Fruit fly (Drosophila melanogaster): ENCODE data around the gene CanA-14F.

Gene CanA-14F

DNA sequence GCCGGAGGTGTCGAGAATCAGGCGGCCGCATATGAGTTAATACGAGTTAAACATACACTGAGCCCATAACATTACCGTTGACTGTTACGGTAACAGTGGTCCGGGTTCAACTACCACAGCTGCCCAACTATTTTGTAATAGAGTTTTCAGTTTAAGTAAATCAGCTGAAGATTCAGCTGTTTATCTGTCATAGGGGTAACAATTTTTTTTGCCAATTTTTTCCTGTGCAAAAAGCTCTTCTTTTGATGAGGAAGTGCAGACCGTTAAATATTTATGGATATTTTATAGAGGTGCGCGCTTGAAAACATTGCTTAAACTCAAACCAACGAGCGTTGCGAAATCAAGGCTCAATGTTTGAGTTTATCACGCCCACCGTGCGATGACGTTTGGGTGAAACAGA is 5.3 kb downstream of the CanA-14F start (continued):
- TF ChIP-seq CG14710 (tag; optimal IDR thresholded peaks at IDR 0.05), result no peak
- TF ChIP-seq CkIIα-i1 (GFP tag; IDR thresholded peaks at IDR 0.05), result no peak
- TF ChIP-seq tx (GFP tag; optimal IDR thresholded peaks at IDR 0.05), result no peak
- TF ChIP-seq Atf3 (GFP tag; optimal IDR thresholded peaks at IDR 0.05), result no peak
- peak; percentile 29 for TF ChIP-seq CG11504 (tag; optimal IDR thresholded peaks at IDR 0.05)
- peak; percentile 19; the same call in 1 of the 2 replicates for TF ChIP-seq Rfx (GFP tag; IDR thresholded peaks at IDR 0.05)
- no peak for TF ChIP-seq Pdp1 (GFP tag; optimal IDR thresholded peaks at IDR 0.05)
- TF ChIP-seq ro (GFP tag; IDR thresholded peaks at IDR 0.05), result no peak
- TF ChIP-seq sens (GFP tag), result peak; percentile 64
- TF ChIP-seq Bteb2 (GFP tag; optimal IDR thresholded peaks at IDR 0.05), result no peak
- TF ChIP-seq yki (optimal IDR thresholded peaks at IDR 0.05), result no peak
- no peak for TF ChIP-seq fu2 (GFP tag; optimal IDR thresholded peaks at IDR 0.05)
- TF ChIP-seq grau (tag; optimal IDR thresholded peaks at IDR 0.05), result peak; percentile 30
- TF ChIP-seq CG8089 (GFP tag; optimal IDR thresholded peaks at IDR 0.05), result no peak
- TF ChIP-seq esg (GFP tag; conservative IDR thresholded peaks at IDR 0.05), result no peak
- TF ChIP-seq E2f1 (GFP tag; IDR thresholded peaks at IDR 0.05), result no peak
- TF ChIP-seq wdn (GFP tag; IDR thresholded peaks at IDR 0.05), result no peak
- no peak for TF ChIP-seq Camta (GFP tag; optimal IDR thresholded peaks at IDR 0.05)
- no peak for TF ChIP-seq dan (GFP tag; IDR thresholded peaks at IDR 0.05)
- no peak for TF ChIP-seq CG14667 (GFP tag; IDR thresholded peaks at IDR 0.05)
- TF ChIP-seq maf-S (GFP tag; optimal IDR thresholded peaks at IDR 0.05), result no peak
- no peak for TF ChIP-seq Dp (GFP tag; optimal IDR thresholded peaks at IDR 0.05)
- no peak for TF ChIP-seq bigmax (GFP tag; optimal IDR thresholded peaks at IDR 0.05)
- peak; percentile 39 for TF ChIP-seq zfh2 (GFP tag; optimal IDR thresholded peaks at IDR 0.05)
- TF ChIP-seq CG10321 (GFP tag; IDR thresholded peaks at IDR 0.05), result no peak
- TF ChIP-seq CG7745 (tag; optimal IDR thresholded peaks at IDR 0.05), result no peak
- TF ChIP-seq row (GFP tag; IDR thresholded peaks at IDR 0.05), result peak; percentile 44; the same call in 2 of the 3 replicates
- no peak for TF ChIP-seq CTCF (GFP tag; optimal IDR thresholded peaks at IDR 0.05)
- TF ChIP-seq sob (GFP tag; IDR thresholded peaks at IDR 0.05), result no peak
- no peak for TF ChIP-seq MTF-1 (GFP tag; optimal IDR thresholded peaks at IDR 0.05; ENCODE audit: borderline replicate concordance)
- TF ChIP-seq pfk (GFP tag; optimal IDR thresholded peaks at IDR 0.05), result no peak
- TF ChIP-seq CG11247 (GFP tag; IDR thresholded peaks at IDR 0.05), result no peak
- no peak for TF ChIP-seq NC2α (GFP tag; optimal IDR thresholded peaks at IDR 0.05)
- peak; percentile 38 for TF ChIP-seq gem (tag; optimal IDR thresholded peaks at IDR 0.05)
- no peak for TF ChIP-seq Lhr (GFP tag; optimal IDR thresholded peaks at IDR 0.05)
- TF ChIP-seq Ada2b (GFP tag; IDR thresholded peaks at IDR 0.05), result no peak
- no peak for TF ChIP-seq cg (GFP tag; optimal IDR thresholded peaks at IDR 0.05)
- no peak for TF ChIP-seq dysf (GFP tag; IDR thresholded peaks at IDR 0.05)
- TF ChIP-seq CG2120 (GFP tag; optimal IDR thresholded peaks at IDR 0.05), result peak; percentile 34
- no peak for TF ChIP-seq Taf1 (GFP tag; IDR thresholded peaks at IDR 0.05)
- no peak for TF ChIP-seq Chrac-16 (GFP tag; optimal IDR thresholded peaks at IDR 0.05)
- no peak for TF ChIP-seq NFAT (GFP tag; IDR thresholded peaks at IDR 0.05)
- peak; percentile 4 for TF ChIP-seq scrt (GFP tag; optimal IDR thresholded peaks at IDR 0.05)
- TF ChIP-seq Elba2 (GFP tag; optimal IDR thresholded peaks at IDR 0.05), result no peak
- no peak for TF ChIP-seq Gsc (GFP tag; IDR thresholded peaks at IDR 0.05)
- no peak for TF ChIP-seq lov (optimal IDR thresholded peaks at IDR 0.05)
- TF ChIP-seq lov (GFP tag; IDR thresholded peaks at IDR 0.05), result no peak
- TF ChIP-seq Usf (GFP tag; optimal IDR thresholded peaks at IDR 0.05), result no peak
- TF ChIP-seq gce (GFP tag; IDR thresholded peaks at IDR 0.05), result no peak
- TF ChIP-seq lab (GFP tag; optimal IDR thresholded peaks at IDR 0.05), result peak; percentile 31
- no peak for TF ChIP-seq Bgb (GFP tag; IDR thresholded peaks at IDR 0.05; ENCODE audit: partially characterized antibody)
- TF ChIP-seq Six4 (GFP tag; optimal IDR thresholded peaks at IDR 0.05), result no peak
- no peak for TF ChIP-seq CG6683 (GFP tag; optimal IDR thresholded peaks at IDR 0.05)
- no peak for TF ChIP-seq CG6175 (GFP tag; IDR thresholded peaks at IDR 0.05)
